Fruit fly (Drosophila melanogaster) whole organism, embryonic: ENCODE results near the gene enc.

Experiments
- ATbp ChIP-seq: fragments of 200-800 bp; sonication (Bioruptor generic); optimal IDR thresholded peaks from 2 replicates; lab custom pipeline; 2017; ENCODE audit warnings: missing biosample characterization, mild to moderate bottlenecking, missing genetic modification characterization, missing genetic modification reagents
- B-H2 ChIP-seq: fragments of 200-800 bp; sonication (Bioruptor generic); optimal IDR thresholded peaks from 2 replicates; lab custom pipeline; 2018; ENCODE audit warnings: missing biosample characterization, mild to moderate bottlenecking, missing genetic modification characterization
- CG10267 ChIP-seq: fragments of 200-800 bp; sonication (Bioruptor generic); optimal IDR thresholded peaks from 2 replicates; lab custom pipeline; 2018; ENCODE audit warnings: missing biosample characterization, mild to moderate bottlenecking, missing genetic modification characterization, moderate library complexity
- CG10366 ChIP-seq: fragments of 200-800 bp; sonication (Bioruptor generic); IDR thresholded peaks from 2 replicates; pipeline ENCODE4 v1.3.6; 2022; ENCODE audit warnings: missing biosample characterization, missing genetic modification characterization
- CG10431 ChIP-seq: fragments of 200-800 bp; sonication (Bioruptor generic); optimal IDR thresholded peaks from 3 replicates; lab custom pipeline; 2018; ENCODE audit warnings: missing biosample characterization, mild to moderate bottlenecking, missing genetic modification characterization
- CG10654 ChIP-seq: fragments of 200-800 bp; sonication (Bioruptor generic); optimal IDR thresholded peaks from 2 replicates; lab custom pipeline; 2016; ENCODE audit warnings: missing biosample characterization, missing genetic modification characterization
- CG11723 ChIP-seq: fragments of 200-800 bp; sonication (Bioruptor generic); optimal IDR thresholded peaks from 2 replicates; lab custom pipeline; 2017; ENCODE audit warnings: missing biosample characterization, mild to moderate bottlenecking, missing genetic modification characterization
- CG12391 ChIP-seq: fragments of 200-800 bp; sonication (Bioruptor generic); optimal IDR thresholded peaks from 3 replicates; lab custom pipeline; 2018; ENCODE audit warnings: missing biosample characterization, mild to moderate bottlenecking, missing genetic modification characterization, moderate library complexity
- CG13775 ChIP-seq: fragments of 200-800 bp; sonication (Bioruptor generic); optimal IDR thresholded peaks from 3 replicates; lab custom pipeline; 2017; ENCODE audit warnings: missing biosample characterization, mild to moderate bottlenecking, missing genetic modification characterization
- CG17802 ChIP-seq: fragments of 200-800 bp; sonication (Bioruptor generic); optimal IDR thresholded peaks from 2 replicates; lab custom pipeline; 2018; ENCODE audit warnings: missing biosample characterization, mild to moderate bottlenecking, missing genetic modification characterization, moderate library complexity
- CG18619 ChIP-seq: fragments of 200-800 bp; sonication (Bioruptor generic); optimal IDR thresholded peaks from 3 replicates; lab custom pipeline; 2017; ENCODE audit warnings: missing biosample characterization, mild to moderate bottlenecking, missing genetic modification characterization
- CG2199 ChIP-seq: fragments of 200-800 bp; sonication (Bioruptor generic); IDR thresholded peaks from 3 replicates; pipeline ENCODE4 v1.3.6; 2022; ENCODE audit warnings: missing biosample characterization, missing genetic modification characterization
- CG31388 ChIP-seq: fragments of 200-800 bp; sonication (Bioruptor generic); optimal IDR thresholded peaks from 2 replicates; lab custom pipeline; 2016; ENCODE audit warnings: missing biosample characterization, missing genetic modification characterization
- CG3726 ChIP-seq: fragments of 200-800 bp; sonication (Bioruptor generic); IDR thresholded peaks from 3 replicates; pipeline ENCODE4, ENCODE4 v1.3.6; 2022; ENCODE audit warnings: missing biosample characterization, missing genetic modification characterization
- CG3838 ChIP-seq: fragments of 200-800 bp; sonication (Bioruptor generic); optimal IDR thresholded peaks from 3 replicates; lab custom pipeline; 2016; ENCODE audit warnings: missing biosample characterization, missing genetic modification characterization
- CG4404 ChIP-seq: fragments of 200-800 bp; sonication (Bioruptor generic); IDR thresholded peaks from 2 replicates; pipeline ENCODE4 v1.3.6; 2022; ENCODE audit warnings: missing biosample characterization, missing genetic modification characterization
- CG7556 ChIP-seq: fragments of 200-800 bp; sonication (Bioruptor generic); optimal IDR thresholded peaks from 2 replicates; lab custom pipeline; 2017; ENCODE audit warnings: missing biosample characterization, mild to moderate bottlenecking, missing genetic modification characterization
- CG7786 ChIP-seq: fragments of 200-800 bp; sonication (Bioruptor generic); optimal IDR thresholded peaks from 2 replicates; lab custom pipeline; 2016; ENCODE audit warnings: missing biosample characterization, missing genetic modification characterization
- CG7987 ChIP-seq: fragments of 200-800 bp; sonication (Bioruptor generic); optimal IDR thresholded peaks from 2 replicates; lab custom pipeline; 2018; ENCODE audit warnings: missing biosample characterization, mild to moderate bottlenecking, missing genetic modification characterization, moderate library complexity
- Chrac-16 ChIP-seq: fragments of 200-800 bp; sonication (Bioruptor generic); optimal IDR thresholded peaks from 3 replicates; lab custom pipeline; 2016; ENCODE audit warnings: missing biosample characterization, missing genetic modification characterization
- CrebB ChIP-seq: fragments of 200-800 bp; sonication (Bioruptor generic); optimal IDR thresholded peaks from 3 replicates; lab custom pipeline; 2018; ENCODE audit warnings: missing biosample characterization, mild to moderate bottlenecking, missing genetic modification characterization
- Doc2 ChIP-seq: fragments of 200-800 bp; sonication (Bioruptor generic); IDR thresholded peaks from 2 replicates; pipeline ENCODE4 v1.3.6; 2022; ENCODE audit warnings: missing biosample characterization, missing genetic modification characterization
- Ets97D ChIP-seq: fragments of 200-800 bp; sonication (Bioruptor generic); optimal IDR thresholded peaks from 3 replicates; lab custom pipeline; 2016; ENCODE audit warnings: missing biosample characterization, missing genetic modification characterization
- Hsf ChIP-seq: fragments of 200-800 bp; sonication (Bioruptor generic); optimal IDR thresholded peaks from 3 replicates; lab custom pipeline; 2016; ENCODE audit warnings: missing biosample characterization, missing genetic modification characterization
- Myb ChIP-seq: fragments of 200-800 bp; sonication (Bioruptor generic); optimal IDR thresholded peaks from 2 replicates; lab custom pipeline; 2016; ENCODE audit warnings: missing biosample characterization, missing genetic modification characterization
- NFAT ChIP-seq: fragments of 200-800 bp; sonication (Bioruptor generic); IDR thresholded peaks from 2 replicates; pipeline ENCODE4 v1.3.6; 2022; ENCODE audit warnings: missing biosample characterization, missing genetic modification characterization
- Sin3A ChIP-seq: fragments of >200 bp; optimal IDR thresholded peaks from 2 replicates; lab custom pipeline; 2018
- Stat92E ChIP-seq, 3 experiments: fragments of >200 bp in 2 of 3; fragments of 200-800 bp in 1 of 3; sonication (Bioruptor generic) in 1 of 3; optimal IDR thresholded peaks; 2 replicates each; lab custom pipeline; 2017 to 2019; ENCODE audit warnings: missing biosample characterization in 3 of 3, missing genetic modification characterization in 3 of 3, mild to moderate bottlenecking in 1 of 3, moderate library complexity in 1 of 3
- ato ChIP-seq: fragments of 200-800 bp; sonication (Bioruptor generic); IDR thresholded peaks from 2 replicates; pipeline ENCODE4 v1.3.6; 2022; ENCODE audit warnings: missing biosample characterization, missing genetic modification characterization; ENCODE audit not compliant: partially characterized antibody
- cato ChIP-seq: fragments of 200-800 bp; sonication (Bioruptor generic); optimal IDR thresholded peaks from 2 replicates; lab custom pipeline; 2016; ENCODE audit warnings: missing biosample characterization, missing genetic modification characterization, borderline replicate concordance
- caup ChIP-seq: fragments of 200-800 bp; sonication (Bioruptor generic); optimal IDR thresholded peaks from 3 replicates; lab custom pipeline; 2017; ENCODE audit warnings: missing biosample characterization, mild to moderate bottlenecking, missing genetic modification characterization, moderate library complexity; ENCODE audit not compliant: severe bottlenecking
- chn ChIP-seq: fragments of 200-800 bp; sonication (Bioruptor generic); optimal IDR thresholded peaks from 2 replicates; lab custom pipeline; 2016; ENCODE audit warnings: missing biosample characterization, missing genetic modification characterization
- corto ChIP-seq: fragments of 200-800 bp; sonication (Bioruptor generic); optimal IDR thresholded peaks from 2 replicates; lab custom pipeline; 2016; ENCODE audit warnings: missing biosample characterization, mild to moderate bottlenecking, missing genetic modification characterization, moderate library complexity
- croc ChIP-seq: fragments of 200-800 bp; sonication (Bioruptor generic); conservative IDR thresholded peaks from 3 replicates; pipeline ENCODE4 v1.3.6; 2022; ENCODE audit warnings: missing biosample characterization, missing genetic modification characterization
- dmrt11E ChIP-seq: fragments of 200-800 bp; sonication (Bioruptor generic); optimal IDR thresholded peaks from 3 replicates; lab custom pipeline; 2018; ENCODE audit warnings: missing biosample characterization, mild to moderate bottlenecking, missing genetic modification characterization, moderate library complexity
- hth ChIP-seq: fragments of >200 bp; optimal IDR thresholded peaks from 2 replicates; lab custom pipeline; 2017; ENCODE audit warnings: inconsistent platforms
- insv ChIP-seq, 2 experiments: fragments of 200-800 bp; sonication (Bioruptor generic); optimal IDR thresholded peaks; 3 replicates each; lab custom pipeline; 2016 to 2018; ENCODE audit warnings: missing biosample characterization in 2 of 2, missing genetic modification characterization in 2 of 2
- inv ChIP-seq: fragments of 200-800 bp; sonication (Bioruptor generic); IDR thresholded peaks from 2 replicates; pipeline ENCODE4 v1.3.6; 2022; ENCODE audit warnings: missing biosample characterization, missing genetic modification characterization; ENCODE audit not compliant: partially characterized antibody
- kni ChIP-seq: fragments of 200-800 bp; sonication (Bioruptor generic); optimal IDR thresholded peaks from 3 replicates; lab custom pipeline; 2017; ENCODE audit warnings: mild to moderate bottlenecking, missing biosample characterization, missing genetic modification reagents, missing genetic modification characterization
- nerfin-1 ChIP-seq: fragments of 200-800 bp; sonication (Bioruptor generic); optimal IDR thresholded peaks from 3 replicates; lab custom pipeline; 2019; ENCODE audit warnings: missing biosample characterization, mild to moderate bottlenecking, missing genetic modification characterization, moderate library complexity
- nerfin-2 ChIP-seq: fragments of 200-800 bp; sonication (Bioruptor generic); IDR thresholded peaks from 2 replicates; pipeline ENCODE4 v1.3.6; 2022; ENCODE audit warnings: missing biosample characterization, missing genetic modification characterization; ENCODE audit not compliant: partially characterized antibody
- odd ChIP-seq: fragments of 200-800 bp; sonication (Bioruptor generic); optimal IDR thresholded peaks from 2 replicates; lab custom pipeline; 2017; ENCODE audit warnings: missing biosample characterization, mild to moderate bottlenecking, missing genetic modification characterization
- prd ChIP-seq, 3 experiments: fragments of >200 bp in 2 of 3; fragments of 200-800 bp in 1 of 3; sonication (Bioruptor generic) in 1 of 3; optimal IDR thresholded peaks in 2 of 3; IDR thresholded peaks in 1 of 3; 2 replicates in 2 of 3; 3 replicates in 1 of 3; pipeline versions ENCODE4 v1.3.6 to Lab custom; 2017 to 2022; ENCODE audit warnings: missing biosample characterization in 1 of 3, missing genetic modification characterization in 1 of 3
- pzg ChIP-seq: fragments of 200-800 bp; sonication (Bioruptor generic); optimal IDR thresholded peaks from 3 replicates; lab custom pipeline; 2018; ENCODE audit warnings: missing biosample characterization, mild to moderate bottlenecking, missing genetic modification characterization, moderate library complexity
- tll ChIP-seq, 2 experiments: fragments of 200-800 bp in 1 of 2; fragments of >200 bp in 1 of 2; sonication (Bioruptor generic) in 1 of 2; optimal IDR thresholded peaks; 2 replicates each; lab custom pipeline; 2017 to 2019; ENCODE audit warnings: missing biosample characterization in 2 of 2, missing genetic modification characterization in 2 of 2, mild to moderate bottlenecking in 1 of 2, moderate library complexity in 1 of 2
- vnd ChIP-seq: fragments of 200-800 bp; sonication (Bioruptor generic); IDR thresholded peaks from 3 replicates; pipeline ENCODE4 v1.3.6; 2022; ENCODE audit warnings: missing biosample characterization, missing genetic modification characterization; ENCODE audit not compliant: partially characterized antibody
- wdn ChIP-seq: fragments of 200-800 bp; sonication (Bioruptor generic); IDR thresholded peaks from 2 replicates; pipeline ENCODE4 v1.3.6; 2022; ENCODE audit warnings: missing biosample characterization, missing genetic modification characterization

enc gene

DNA sequence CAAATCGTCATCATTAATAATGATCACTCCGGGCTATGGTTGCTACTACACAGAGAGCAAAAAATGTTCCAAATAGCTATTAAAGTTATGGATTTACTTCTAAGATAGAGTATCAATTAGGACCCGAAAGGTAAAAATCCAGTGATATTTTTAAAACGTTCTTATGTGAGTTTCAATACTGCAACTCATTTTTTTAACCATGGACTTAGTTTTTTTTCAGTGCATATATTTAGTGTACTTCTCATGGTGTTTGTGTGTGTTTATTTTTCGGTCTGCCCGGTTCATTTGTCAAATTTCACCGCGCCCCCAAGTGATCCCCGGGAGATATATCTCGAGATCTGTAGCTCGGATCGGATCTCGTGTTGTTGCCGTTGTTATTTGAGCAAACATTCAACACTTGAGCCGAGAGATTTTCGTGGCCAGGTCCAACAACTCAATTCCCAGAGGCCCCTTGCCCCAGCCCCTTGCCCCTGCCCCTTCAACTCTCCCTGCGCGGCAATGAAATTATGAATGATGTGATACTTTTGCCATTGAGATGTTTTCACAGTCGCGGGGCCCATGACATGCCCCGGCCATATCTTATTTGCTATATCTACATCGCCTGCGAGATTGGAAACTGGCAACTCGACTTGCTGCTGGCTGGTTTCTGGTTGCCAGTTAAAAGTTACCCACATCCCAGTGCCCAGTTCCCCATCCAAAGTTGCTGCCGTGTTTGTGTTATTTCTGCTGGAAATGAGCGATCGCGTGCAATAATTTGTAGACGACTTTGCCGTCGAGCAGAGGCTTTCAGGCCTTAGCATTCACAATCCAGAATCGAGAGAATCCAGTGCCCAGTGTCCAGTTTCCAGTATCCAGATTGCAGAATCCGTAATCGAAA, 44.3 kb downstream of the enc start (continued):
- TF ChIP-seq CG7987 (GFP tag; lab: Kevin White, UChicago) (no peak), CrebB (tag; lab: Kevin White, UChicago) (peak; percentile 30), Ets97D (no peak), B-H2 (no peak), corto (GFP tag; lab: Kevin White, UChicago) (no peak), prd (optimal IDR thresholded peaks at IDR 0.05; lab: Kevin White, UChicago) (no peak), prd (GFP tag; IDR thresholded peaks at IDR 0.05; lab: Robert Waterston, UW) (peak; percentile 74; the same call in 2 of the 3 replicates), dmrt11E (tag; lab: Kevin White, UChicago) (peak; percentile 95), CG10654 (GFP tag; lab: Kevin White, UChicago) (peak; percentile 78), croc (GFP tag; lab: Robert Waterston, UW) (peak; percentile 69), nerfin-1 (peak; percentile 62), NFAT (no peak), CG2199 (GFP tag; lab: Robert Waterston, UW) (no peak), Doc2 (GFP tag; lab: Robert Waterston, UW) (no peak), chn (GFP tag; lab: Kevin White, UChicago) (peak; percentile 75), CG17802 (tag; lab: Kevin White, UChicago) (no peak), hth (lab: Kevin White, UChicago) (no peak), Myb (GFP tag; lab: Kevin White, UChicago) (no peak), caup (peak; percentile 15), CG10431 (no peak), Sin3A (lab: Kevin White, UChicago) (no peak), kni (GFP tag; lab: Kevin White, UChicago) (peak; percentile 66), CG10267 (tag; lab: Kevin White, UChicago) (peak; percentile 83), CG12391 (tag; lab: Kevin White, UChicago) (peak; percentile 85), CG31388 (no peak), CG7786 (peak; percentile 60), CG13775 (GFP tag; lab: Kevin White, UChicago) (peak; percentile 65), cato (GFP tag; lab: Kevin White, UChicago) (peak; percentile 13), CG7556 (peak; percentile 58), Chrac-16 (peak; percentile 69), pzg (GFP tag; lab: Kevin White, UChicago) (no peak), inv (GFP tag; lab: Robert Waterston, UW) (no peak), CG3838 (GFP tag; lab: Kevin White, UChicago) (no peak), odd (peak; percentile 33), CG18619 (peak; percentile 43), ATbp (GFP tag; lab: Kevin White, UChicago) (peak; percentile 3), nerfin-2 (no peak), ato (GFP tag; lab: Robert Waterston, UW) (no peak), Hsf (GFP tag; lab: Kevin White, UChicago) (peak; percentile 77), CG4404 (GFP tag; lab: Robert Waterston, UW) (peak; percentile 35; the same call in 1 of the 2 replicates), CG10366 (GFP tag; lab: Robert Waterston, UW) (peak; percentile 43; the same call in 1 of the 2 replicates), Stat92E (GFP tag; optimal IDR thresholded peaks at IDR 0.05; lab: Kevin White, UChicago) (peak in 1 of 3 experiments; percentile 73), wdn (GFP tag; lab: Robert Waterston, UW) (no peak), insv (GFP tag; optimal IDR thresholded peaks at IDR 0.05; lab: Kevin White, UChicago) (no peak), CG3726 (GFP tag; lab: Robert Waterston, UW) (no peak), tll (GFP tag; optimal IDR thresholded peaks at IDR 0.05; lab: Kevin White, UChicago) (no peak), CG11723 (GFP tag; lab: Kevin White, UChicago) (peak; percentile 20), vnd (GFP tag; lab: Robert Waterston, UW) (no peak)
